Fruit fly (Drosophila melanogaster) whole organism, embryonic: Measurements from ENCODE around the gene CG43935.

Experiments used
- Antp ChIP-seq: fragments of 200-800 bp; sonication (Bioruptor generic); optimal IDR thresholded peaks from 3 replicates; lab custom pipeline; 2016; ENCODE audit warnings: missing biosample characterization, missing genetic modification characterization
- C15 ChIP-seq: fragments of 200-800 bp; sonication (Bioruptor generic); IDR thresholded peaks from 3 replicates; pipeline ENCODE4 v1.3.6; 2022; ENCODE audit warnings: missing biosample characterization, missing genetic modification characterization
- CG10366 ChIP-seq: fragments of 200-800 bp; sonication (Bioruptor generic); IDR thresholded peaks from 2 replicates; pipeline ENCODE4 v1.3.6; 2022; ENCODE audit warnings: missing biosample characterization, missing genetic modification characterization
- CG10979 ChIP-seq: fragments of 200-800 bp; sonication (Bioruptor generic); optimal IDR thresholded peaks from 2 replicates; lab custom pipeline; 2018; ENCODE audit warnings: missing biosample characterization, mild to moderate bottlenecking, missing genetic modification characterization, moderate library complexity
- CG11398 ChIP-seq: fragments of 200-800 bp; sonication (Bioruptor generic); optimal IDR thresholded peaks from 2 replicates; lab custom pipeline; 2016; ENCODE audit warnings: missing biosample characterization, missing genetic modification characterization
- CG16863 ChIP-seq: fragments of 200-800 bp; sonication (Bioruptor generic); optimal IDR thresholded peaks from 3 replicates; lab custom pipeline; 2016; ENCODE audit warnings: missing biosample characterization, missing genetic modification characterization
- CG17568 ChIP-seq: fragments of 200-800 bp; sonication (Bioruptor generic); optimal IDR thresholded peaks from 2 replicates; lab custom pipeline; 2018; ENCODE audit warnings: missing biosample characterization, mild to moderate bottlenecking, missing genetic modification characterization, moderate library complexity
- CG30431 ChIP-seq: fragments of 200-800 bp; sonication (Bioruptor generic); optimal IDR thresholded peaks from 2 replicates; lab custom pipeline; 2017; ENCODE audit warnings: missing biosample characterization, missing genetic modification characterization
- CG31388 ChIP-seq: fragments of 200-800 bp; sonication (Bioruptor generic); optimal IDR thresholded peaks from 2 replicates; lab custom pipeline; 2016; ENCODE audit warnings: missing biosample characterization, missing genetic modification characterization
- CG3407 ChIP-seq: fragments of 200-800 bp; sonication (Bioruptor generic); optimal IDR thresholded peaks from 2 replicates; lab custom pipeline; 2018; ENCODE audit warnings: missing biosample characterization, mild to moderate bottlenecking, missing genetic modification characterization
- CG6175 ChIP-seq: fragments of 200-800 bp; sonication (Bioruptor generic); IDR thresholded peaks from 3 replicates; pipeline ENCODE4 v1.3.6; 2022; ENCODE audit warnings: missing biosample characterization, missing genetic modification characterization
- CG6689 ChIP-seq: fragments of 200-800 bp; sonication (Bioruptor generic); IDR thresholded peaks from 2 replicates; pipeline ENCODE4 v1.3.6; 2022; ENCODE audit warnings: missing biosample characterization, missing genetic modification characterization
- CG7786 ChIP-seq: fragments of 200-800 bp; sonication (Bioruptor generic); optimal IDR thresholded peaks from 2 replicates; lab custom pipeline; 2016; ENCODE audit warnings: missing biosample characterization, missing genetic modification characterization
- CG8359 ChIP-seq: fragments of 200-800 bp; sonication (Bioruptor generic); optimal IDR thresholded peaks from 2 replicates; lab custom pipeline; 2017; ENCODE audit warnings: missing biosample characterization, mild to moderate bottlenecking, missing genetic modification characterization, borderline replicate concordance
- CG8388 ChIP-seq: fragments of 200-800 bp; sonication (Bioruptor generic); optimal IDR thresholded peaks from 2 replicates; lab custom pipeline; 2019; ENCODE audit warnings: missing biosample characterization, mild to moderate bottlenecking, missing genetic modification characterization, moderate library complexity
- CG9437 ChIP-seq: fragments of 200-800 bp; sonication (Bioruptor generic); optimal IDR thresholded peaks from 2 replicates; lab custom pipeline; 2018; ENCODE audit warnings: missing biosample characterization, mild to moderate bottlenecking, missing genetic modification characterization
- CTCF ChIP-seq: fragments of 200-800 bp; sonication (Bioruptor generic); optimal IDR thresholded peaks from 2 replicates; lab custom pipeline; 2017; ENCODE audit warnings: missing biosample characterization, mild to moderate bottlenecking, missing genetic modification characterization, moderate library complexity
- Chrac-16 ChIP-seq: fragments of 200-800 bp; sonication (Bioruptor generic); optimal IDR thresholded peaks from 3 replicates; lab custom pipeline; 2016; ENCODE audit warnings: missing biosample characterization, missing genetic modification characterization
- Deaf1 ChIP-seq: fragments of 200-800 bp; optimal IDR thresholded peaks from 3 replicates; lab custom pipeline; 2019; ENCODE audit warnings: missing biosample characterization, mild to moderate bottlenecking, missing genetic modification characterization, moderate library complexity
- Fer3 ChIP-seq: fragments of 200-800 bp; sonication (Bioruptor generic); optimal IDR thresholded peaks from 2 replicates; lab custom pipeline; 2018; ENCODE audit warnings: missing biosample characterization, mild to moderate bottlenecking, missing genetic modification characterization, moderate library complexity
- Gsc ChIP-seq: fragments of 200-800 bp; sonication (Bioruptor generic); IDR thresholded peaks from 2 replicates; pipeline ENCODE4 v1.3.6; 2022; ENCODE audit warnings: missing biosample characterization, missing genetic modification characterization
- HmgZ ChIP-seq: fragments of 200-800 bp; sonication (Bioruptor generic); optimal IDR thresholded peaks from 2 replicates; lab custom pipeline; 2018; ENCODE audit warnings: missing biosample characterization, mild to moderate bottlenecking, missing genetic modification characterization
- Hr3 ChIP-seq: fragments of 200-800 bp; sonication (Bioruptor generic); optimal IDR thresholded peaks from 3 replicates; lab custom pipeline; 2016; ENCODE audit warnings: missing biosample characterization, missing genetic modification characterization
- Hr39 ChIP-seq: fragments of >200 bp; optimal IDR thresholded peaks from 2 replicates; lab custom pipeline; 2017
- Mad ChIP-seq: fragments of 200-800 bp; sonication (Bioruptor generic); optimal IDR thresholded peaks from 2 replicates; lab custom pipeline; 2016; ENCODE audit warnings: missing biosample characterization, missing genetic modification characterization
- NC2α ChIP-seq: fragments of 200-800 bp; sonication (Bioruptor generic); optimal IDR thresholded peaks from 2 replicates; lab custom pipeline; 2016; ENCODE audit warnings: missing biosample characterization, missing genetic modification characterization
- NC2β ChIP-seq: fragments of 200-800 bp; sonication (Bioruptor generic); optimal IDR thresholded peaks from 2 replicates; lab custom pipeline; 2016; ENCODE audit warnings: missing biosample characterization, missing genetic modification characterization
- NK7.1 ChIP-seq: fragments of 200-800 bp; sonication (Bioruptor generic); optimal IDR thresholded peaks from 3 replicates; lab custom pipeline; 2016; ENCODE audit warnings: missing biosample characterization, missing genetic modification characterization
- Poxn ChIP-seq: fragments of 200-800 bp; sonication (Bioruptor generic); IDR thresholded peaks from 2 replicates; pipeline ENCODE4 v1.3.6; 2022; ENCODE audit warnings: missing biosample characterization, missing genetic modification characterization
- Ptx1 ChIP-seq: fragments of 200-800 bp; sonication (Bioruptor generic); IDR thresholded peaks from 2 replicates; pipeline ENCODE4 v1.3.6; 2022; ENCODE audit warnings: missing biosample characterization, missing genetic modification characterization
- TFAM ChIP-seq: fragments of 200-800 bp; sonication (Bioruptor generic); optimal IDR thresholded peaks from 2 replicates; lab custom pipeline; 2017; ENCODE audit warnings: missing biosample characterization, missing genetic modification characterization, inconsistent platforms
- Taf1 ChIP-seq: fragments of 200-800 bp; sonication (Bioruptor generic); IDR thresholded peaks from 2 replicates; pipeline ENCODE4 v1.3.6; 2022; ENCODE audit warnings: missing biosample characterization, missing genetic modification characterization
- ase ChIP-seq: fragments of 200-800 bp; sonication (Bioruptor generic); IDR thresholded peaks from 3 replicates; pipeline ENCODE4 v1.3.6; 2022; ENCODE audit warnings: missing biosample characterization, missing genetic modification characterization
- cas ChIP-seq: fragments of 200-800 bp; sonication (Bioruptor generic); IDR thresholded peaks from 2 replicates; pipeline ENCODE4 v1.3.6; 2022; ENCODE audit warnings: missing biosample characterization, missing genetic modification characterization
- dati ChIP-seq: fragments of 200-800 bp; sonication (Bioruptor generic); IDR thresholded peaks from 2 replicates; pipeline ENCODE4 v1.3.6; 2022; ENCODE audit warnings: missing biosample characterization, missing genetic modification characterization
- gsb-n ChIP-seq: fragments of 200-800 bp; sonication (Bioruptor generic); optimal IDR thresholded peaks from 3 replicates; lab custom pipeline; 2018; ENCODE audit warnings: missing biosample characterization, mild to moderate bottlenecking, missing genetic modification characterization
- hbn ChIP-seq: fragments of 200-800 bp; sonication (Bioruptor generic); IDR thresholded peaks from 2 replicates; pipeline ENCODE4 v1.3.6; 2022; ENCODE audit warnings: missing biosample characterization, missing genetic modification characterization; ENCODE audit not compliant: partially characterized antibody
- ind ChIP-seq: fragments of 200-800 bp; sonication (Bioruptor generic); optimal IDR thresholded peaks from 3 replicates; lab custom pipeline; 2016; ENCODE audit warnings: missing biosample characterization, missing genetic modification characterization
- insv ChIP-seq, 2 experiments: fragments of 200-800 bp; sonication (Bioruptor generic); optimal IDR thresholded peaks; 3 replicates each; lab custom pipeline; 2016 to 2018; ENCODE audit warnings: missing biosample characterization in 2 of 2, missing genetic modification characterization in 2 of 2
- knrl ChIP-seq: fragments of 200-800 bp; sonication (Bioruptor generic); IDR thresholded peaks from 3 replicates; pipeline ENCODE4 v1.3.6; 2022; ENCODE audit warnings: missing biosample characterization, missing genetic modification characterization; ENCODE audit not compliant: partially characterized antibody
- mld ChIP-seq: fragments of 200-800 bp; sonication (Bioruptor generic); IDR thresholded peaks from 3 replicates; pipeline ENCODE4 v1.3.6; 2022; ENCODE audit warnings: missing biosample characterization, missing genetic modification characterization; ENCODE audit not compliant: partially characterized antibody
- nerfin-1 ChIP-seq: fragments of 200-800 bp; sonication (Bioruptor generic); optimal IDR thresholded peaks from 3 replicates; lab custom pipeline; 2019; ENCODE audit warnings: missing biosample characterization, mild to moderate bottlenecking, missing genetic modification characterization, moderate library complexity
- peb ChIP-seq: fragments of 200-800 bp; sonication (Bioruptor generic); IDR thresholded peaks from 2 replicates; pipeline ENCODE4 v1.3.6; 2022; ENCODE audit warnings: missing biosample characterization, missing genetic modification characterization
- schlank ChIP-seq: fragments of 200-800 bp; sonication (Bioruptor generic); optimal IDR thresholded peaks from 2 replicates; lab custom pipeline; 2018; ENCODE audit warnings: missing biosample characterization, mild to moderate bottlenecking, missing genetic modification characterization
- slbo ChIP-seq: fragments of 200-800 bp; sonication (Bioruptor generic); IDR thresholded peaks from 2 replicates; pipeline ENCODE4 v1.3.6; 2022; ENCODE audit warnings: missing biosample characterization, missing genetic modification characterization
- sob ChIP-seq: fragments of 200-800 bp; sonication (Bioruptor generic); IDR thresholded peaks from 2 replicates; pipeline ENCODE4 v1.3.6; 2022; ENCODE audit warnings: missing biosample characterization, missing genetic modification characterization
- stwl ChIP-seq: fragments of 200-800 bp; sonication (Bioruptor generic); optimal IDR thresholded peaks from 3 replicates; lab custom pipeline; 2018; ENCODE audit warnings: missing biosample characterization, mild to moderate bottlenecking, missing genetic modification characterization, moderate library complexity
- sug ChIP-seq: fragments of 200-800 bp; optimal IDR thresholded peaks from 2 replicates; lab custom pipeline; 2019; ENCODE audit warnings: missing biosample characterization, mild to moderate bottlenecking, missing genetic modification characterization, moderate library complexity
- tgo ChIP-seq: fragments of 200-800 bp; sonication (Bioruptor generic); IDR thresholded peaks from 3 replicates; pipeline ENCODE4 v1.3.6; 2022; ENCODE audit warnings: missing biosample characterization, missing genetic modification characterization
- wor ChIP-seq: fragments of 200-800 bp; sonication (Bioruptor generic); IDR thresholded peaks from 2 replicates; pipeline ENCODE4 v1.3.6; 2022; ENCODE audit warnings: missing biosample characterization, missing genetic modification characterization
- z ChIP-seq: fragments of 200-800 bp; sonication (Bioruptor generic); IDR thresholded peaks from 3 replicates; pipeline ENCODE4 v1.3.6; 2022; ENCODE audit warnings: missing biosample characterization, missing genetic modification characterization

Gene CG43935

dm6 chr3R:27111784-27112602, 46.8 kb downstream of the CG43935 start, which contains the start of the genes gb and CG5815 (continued):
- TF ChIP-seq CG3407 (peak; percentile 63), ase (GFP tag; lab: Robert Waterston, UW) (peak; percentile 84), CG10366 (GFP tag; lab: Robert Waterston, UW) (peak; percentile 98), Antp (GFP tag; lab: Kevin White, UChicago) (peak; percentile 51), knrl (GFP tag; lab: Robert Waterston, UW) (peak; percentile 92), cas (GFP tag; lab: Robert Waterston, UW) (peak; percentile 88), wor (GFP tag; lab: Robert Waterston, UW) (peak; percentile 69), CG6689 (GFP tag; lab: Robert Waterston, UW) (peak; percentile 86), schlank (tag; lab: Kevin White, UChicago) (peak; percentile 72), Gsc (GFP tag; lab: Robert Waterston, UW) (no peak), Chrac-16 (GFP tag; lab: Kevin White, UChicago) (peak; percentile 93), HmgZ (peak; percentile 91), CG31388 (GFP tag; lab: Kevin White, UChicago) (peak; percentile 78), sob (peak; percentile 84), CG8388 (GFP tag; lab: Kevin White, UChicago) (peak; percentile 79), slbo (GFP tag; lab: Robert Waterston, UW) (peak; percentile 95), CG9437 (peak; percentile 75), dati (GFP tag; lab: Robert Waterston, UW) (no peak; the same call in 1 of the 2 replicates), Deaf1 (tag; lab: Kevin White, UChicago) (no peak), stwl (peak; percentile 84), insv (GFP tag; optimal IDR thresholded peaks at IDR 0.05; lab: Kevin White, UChicago) (peak in 1 of 2 experiments; percentile 65), CG8359 (GFP tag; lab: Kevin White, UChicago) (peak; percentile 70), CG30431 (peak; percentile 89), Hr39 (lab: Kevin White, UChicago) (no peak), CG11398 (GFP tag; lab: Kevin White, UChicago) (peak; percentile 43), CG10979 (tag; lab: Kevin White, UChicago) (peak; percentile 83), CG7786 (GFP tag; lab: Kevin White, UChicago) (peak; percentile 67), CG6175 (peak; percentile 86; the same call in 2 of the 3 replicates), sug (tag; lab: Kevin White, UChicago) (no peak), TFAM (GFP tag; lab: Kevin White, UChicago) (peak; percentile 50), NC2α (peak; percentile 2), nerfin-1 (peak; percentile 79), ind (GFP tag; lab: Kevin White, UChicago) (peak; percentile 92), NC2β (peak; percentile 48), C15 (GFP tag; lab: Robert Waterston, UW) (peak; percentile 75; the same call in 2 of the 3 replicates), peb (GFP tag; lab: Robert Waterston, UW) (peak; percentile 73), gsb-n (tag; lab: Kevin White, UChicago) (no peak), CTCF (GFP tag; lab: Kevin White, UChicago) (peak; percentile 17), Mad (peak; percentile 92), NK7.1 (GFP tag; lab: Kevin White, UChicago) (peak; percentile 70), CG16863 (GFP tag; lab: Kevin White, UChicago) (peak; percentile 77), Fer3 (tag; lab: Kevin White, UChicago) (peak; percentile 91), hbn (GFP tag; lab: Robert Waterston, UW) (peak; percentile 94), Poxn (peak; percentile 77), z (GFP tag; lab: Robert Waterston, UW) (no peak; the same call in 1 of the 3 replicates), Ptx1 (GFP tag; lab: Robert Waterston, UW) (peak; percentile 94), mld (GFP tag; lab: Robert Waterston, UW) (peak; percentile 87), CG17568 (GFP tag; lab: Kevin White, UChicago) (no peak), Hr3 (GFP tag; lab: Kevin White, UChicago) (peak; percentile 95), tgo (GFP tag; lab: Robert Waterston, UW) (peak; percentile 89), Taf1 (peak; percentile 82)
